Worm (Caenorhabditis elegans) whole organism, L2 larva: Measurements from ENCODE around the gene col-87.

Experiments used
- fos-1 ChIP-seq: fragments of 150-350 bp; optimal IDR thresholded peaks from 2 replicates; lab custom pipeline; 2014; ENCODE audit warnings: missing biosample characterization, missing genetic modification characterization
- lin-11 ChIP-seq: fragments of 150-350 bp; sonication (generic microtip); optimal IDR thresholded peaks from 2 replicates; lab custom pipeline; 2014; ENCODE audit warnings: missing biosample characterization, missing genetic modification characterization, inconsistent platforms, mixed read lengths
- lin-39 ChIP-seq: fragments of 150-350 bp; optimal IDR thresholded peaks from 2 replicates; lab custom pipeline; 2014; ENCODE audit warnings: missing biosample characterization, missing genetic modification reagents, missing genetic modification characterization
- mab-5 ChIP-seq: fragments of 150-350 bp; optimal IDR thresholded peaks from 2 replicates; lab custom pipeline; 2014; ENCODE audit warnings: missing biosample characterization, missing genetic modification characterization
- nhr-129 ChIP-seq: fragments of 150-350 bp; optimal IDR thresholded peaks from 2 replicates; lab custom pipeline; 2014; ENCODE audit warnings: missing biosample characterization, missing genetic modification characterization
- nhr-237 ChIP-seq: fragments of 150-350 bp; optimal IDR thresholded peaks from 2 replicates; lab custom pipeline; 2014; ENCODE audit warnings: missing biosample characterization, missing genetic modification characterization
- nhr-25 ChIP-seq: fragments of 150-350 bp; sonication (generic microtip); optimal IDR thresholded peaks from 3 replicates; lab custom pipeline; 2014; ENCODE audit warnings: missing biosample characterization, missing genetic modification characterization
- snpc-4 ChIP-seq: fragments of 150-350 bp; optimal IDR thresholded peaks from 2 replicates; lab custom pipeline; 2014; ENCODE audit warnings: missing biosample characterization, missing genetic modification characterization
- unc-39 ChIP-seq: fragments of 150-350 bp; optimal IDR thresholded peaks from 2 replicates; lab custom pipeline; 2014; ENCODE audit warnings: missing biosample characterization, missing genetic modification characterization
- zag-1 ChIP-seq: fragments of 150-350 bp; optimal IDR thresholded peaks from 2 replicates; lab custom pipeline; 2014; ENCODE audit warnings: missing biosample characterization, missing genetic modification characterization
- ztf-11 ChIP-seq: sonication (generic microtip); optimal IDR thresholded peaks from 2 replicates; lab custom pipeline; 2017; ENCODE audit warnings: missing biosample characterization, missing genetic modification characterization
- ztf-4 ChIP-seq: fragments of 150-350 bp; optimal IDR thresholded peaks from 2 replicates; lab custom pipeline; 2014; ENCODE audit warnings: missing biosample characterization, missing genetic modification characterization

DNA sequence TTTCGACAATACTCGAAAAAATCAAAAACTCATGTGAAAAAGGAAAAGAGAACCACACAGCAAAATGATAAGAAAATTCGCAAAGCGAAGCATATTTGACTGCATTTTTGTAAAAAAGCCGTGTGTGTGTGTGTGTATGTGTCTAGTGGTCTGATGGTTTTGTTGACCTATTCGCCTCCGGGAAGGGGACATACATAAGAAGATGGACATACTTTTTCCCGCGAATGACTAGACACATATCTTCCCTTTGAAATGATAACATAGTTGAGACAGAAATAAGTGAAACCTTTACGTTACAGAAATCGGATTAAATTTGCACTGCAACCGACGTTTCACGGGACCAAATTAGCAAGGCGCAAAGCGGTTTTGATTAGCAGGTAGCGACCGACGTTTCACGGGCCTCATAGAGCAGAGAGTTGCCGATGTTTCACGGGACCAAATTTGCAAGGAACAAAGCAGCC, 43.0 kb downstream of the col-87 start:
- peak; percentile 35 for TF ChIP-seq snpc-4
- TF ChIP-seq fos-1 (tag; lab: Kevin White, UChicago): peak; percentile 51
- TF ChIP-seq nhr-129 (tag; lab: Kevin White, UChicago): no peak
- no peak for TF ChIP-seq zag-1 (tag; lab: Kevin White, UChicago)
- no peak for TF ChIP-seq lin-39 (tag; lab: Kevin White, UChicago)
- no peak for TF ChIP-seq ztf-4
- no peak for TF ChIP-seq nhr-237 (tag; lab: Kevin White, UChicago)
- no peak for TF ChIP-seq mab-5 (tag; lab: Kevin White, UChicago)
- no peak for TF ChIP-seq unc-39 (tag; lab: Kevin White, UChicago)
- no peak for TF ChIP-seq ztf-11 (tag; lab: Kevin White, UChicago)
- no peak for TF ChIP-seq lin-11
- no peak for TF ChIP-seq nhr-25
